Fruit fly (Drosophila melanogaster): Measurements from ENCODE around the gene CG31337.

Gene CG31337

DNA sequence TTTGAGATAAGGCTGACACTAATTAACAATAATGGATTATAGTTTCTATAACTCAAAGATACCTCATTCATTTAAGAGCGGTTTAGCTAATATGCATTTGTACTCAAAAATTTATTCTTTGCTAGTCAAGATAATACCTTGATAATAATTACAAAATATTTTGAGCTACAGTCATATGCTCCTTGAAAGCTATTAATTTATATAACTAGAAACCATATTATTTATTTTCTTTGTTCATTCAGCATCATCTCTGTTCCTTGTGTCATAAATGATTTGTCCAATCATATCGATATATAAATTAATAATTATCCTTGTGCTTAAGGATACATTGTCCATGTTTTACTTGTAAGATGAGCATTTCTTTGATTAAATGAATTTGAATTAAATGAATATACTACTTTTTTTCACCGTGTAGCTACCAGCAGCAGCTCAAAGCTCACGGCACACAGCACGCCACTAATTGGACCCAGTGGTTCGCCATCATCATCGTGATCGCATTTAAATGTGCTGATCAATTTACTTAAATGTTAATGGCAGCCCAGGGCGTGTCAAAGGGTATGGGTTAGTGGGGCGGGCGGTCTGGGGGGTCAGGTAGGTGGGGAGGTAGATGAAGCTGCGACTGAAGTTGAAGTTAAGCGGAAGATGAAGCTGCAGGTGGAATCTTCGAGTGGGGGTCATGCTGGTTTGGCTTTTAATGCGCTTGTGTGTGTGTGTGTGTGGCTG lies 8.1 kb upstream of the CG31337 start (continued):
- no peak for TF ChIP-seq CG9817 (tag; optimal IDR thresholded peaks at IDR 0.05)
- TF ChIP-seq CG8388 (GFP tag; optimal IDR thresholded peaks at IDR 0.05): peak; percentile 9
- peak; percentile 42 for TF ChIP-seq nmo (GFP tag; optimal IDR thresholded peaks at IDR 0.05)
- peak; percentile 80; the same call in 1 of the 2 replicates for TF ChIP-seq Awh (GFP tag; IDR thresholded peaks at IDR 0.05)
- peak in 1 of 2 experiments; percentile 54 for TF ChIP-seq Hr51 (GFP tag; optimal IDR thresholded peaks at IDR 0.05)
- TF ChIP-seq abd-A (tag; optimal IDR thresholded peaks at IDR 0.05): peak; percentile 53
- no peak for TF ChIP-seq Fer1 (GFP tag; optimal IDR thresholded peaks at IDR 0.05)
- TF ChIP-seq dmrt99B (tag; optimal IDR thresholded peaks at IDR 0.05): peak; percentile 64
- no peak for TF ChIP-seq CG13894 (tag; optimal IDR thresholded peaks at IDR 0.05)
- TF ChIP-seq oc (tag; optimal IDR thresholded peaks at IDR 0.05): no peak
- peak; percentile 22 for TF ChIP-seq CG7839 (tag; optimal IDR thresholded peaks at IDR 0.05)
- peak; percentile 59 for TF ChIP-seq CG31441 (GFP tag; IDR thresholded peaks at IDR 0.05)
- no peak for TF ChIP-seq pzg (GFP tag; optimal IDR thresholded peaks at IDR 0.05)
- TF ChIP-seq CG17912 (GFP tag; optimal IDR thresholded peaks at IDR 0.05): no peak
- TF ChIP-seq Ptx1 (GFP tag; IDR thresholded peaks at IDR 0.05): peak; percentile 23; the same call in 1 of the 2 replicates
- TF ChIP-seq D (optimal IDR thresholded peaks at IDR 0.05): no peak
- peak; percentile 3 for TF ChIP-seq D (GFP tag; optimal IDR thresholded peaks at IDR 0.05)
- TF ChIP-seq fd64A (GFP tag; optimal IDR thresholded peaks at IDR 0.05): no peak
- no peak for TF ChIP-seq tgo (GFP tag; IDR thresholded peaks at IDR 0.05)
- no peak for TF ChIP-seq CG8765 (GFP tag; IDR thresholded peaks at IDR 0.05)
- TF ChIP-seq Lpt (GFP tag; optimal IDR thresholded peaks at IDR 0.05): no peak
- no peak for TF ChIP-seq CG4360 (GFP tag; IDR thresholded peaks at IDR 0.05)
- no peak for TF ChIP-seq CG9932 (GFP tag; IDR thresholded peaks at IDR 0.05)
- TF ChIP-seq so (GFP tag; IDR thresholded peaks at IDR 0.05): no peak
- TF ChIP-seq Usf (GFP tag; optimal IDR thresholded peaks at IDR 0.05): no peak
- no peak for TF ChIP-seq toy (GFP tag; IDR thresholded peaks at IDR 0.05)
- peak; percentile 39 for TF ChIP-seq CG2678 (tag; optimal IDR thresholded peaks at IDR 0.05)
- TF ChIP-seq CG4820 (GFP tag; optimal IDR thresholded peaks at IDR 0.05): peak; percentile 10
- no peak for TF ChIP-seq CG10565 (GFP tag; optimal IDR thresholded peaks at IDR 0.05)
- no peak for TF ChIP-seq ci (GFP tag; IDR thresholded peaks at IDR 0.05)
- TF ChIP-seq inv (GFP tag; IDR thresholded peaks at IDR 0.05; ENCODE audit: partially characterized antibody): no peak
- TF ChIP-seq Dfd (GFP tag; optimal IDR thresholded peaks at IDR 0.05): no peak
- no peak for TF ChIP-seq CG33557 (GFP tag; optimal IDR thresholded peaks at IDR 0.05)
- TF ChIP-seq CG17359 (tag; optimal IDR thresholded peaks at IDR 0.05): peak; percentile 37
- peak; percentile 28 for TF ChIP-seq tap (tag; optimal IDR thresholded peaks at IDR 0.05)
- TF ChIP-seq gem (tag; optimal IDR thresholded peaks at IDR 0.05): peak; percentile 53
- TF ChIP-seq CG4328 (GFP tag; optimal IDR thresholded peaks at IDR 0.05): no peak
- no peak for TF ChIP-seq Fer2 (tag; optimal IDR thresholded peaks at IDR 0.05)
- TF ChIP-seq CG5953 (GFP tag; IDR thresholded peaks at IDR 0.05): no peak
- TF ChIP-seq CG6254 (GFP tag; optimal IDR thresholded peaks at IDR 0.05): no peak
- no peak for TF ChIP-seq CG4707 (GFP tag; optimal IDR thresholded peaks at IDR 0.05)
- no peak for TF ChIP-seq cg (GFP tag; optimal IDR thresholded peaks at IDR 0.05)
- TF ChIP-seq ac (GFP tag; optimal IDR thresholded peaks at IDR 0.05): no peak
- TF ChIP-seq CG8924 (tag; optimal IDR thresholded peaks at IDR 0.05): no peak
- no peak for TF ChIP-seq ttk (GFP tag; IDR thresholded peaks at IDR 0.05)
- no peak for TF ChIP-seq CG12659 (GFP tag; optimal IDR thresholded peaks at IDR 0.05)
- peak; percentile 42 for TF ChIP-seq CG10979 (tag; optimal IDR thresholded peaks at IDR 0.05)
- no peak for TF ChIP-seq CG10462 (GFP tag; optimal IDR thresholded peaks at IDR 0.05)
- no peak for TF ChIP-seq CG10267 (tag; optimal IDR thresholded peaks at IDR 0.05)
